Worm (Caenorhabditis elegans) whole organism, L2 larva: ENCODE measurements around the gene alh-1.
"Not testable (repeated sequence)": the region's sequence is repeated elsewhere in the genome, so short reads cannot be mapped to it uniquely, and the experiment has no call there.

Experiments
- C34F6.9 ChIP-seq: fragments of 150-350 bp; optimal IDR thresholded peaks from 2 replicates; lab custom pipeline; 2014; ENCODE audit warnings: missing biosample characterization, missing genetic modification characterization
- F13H6.1 ChIP-seq: sonication (generic microtip); optimal IDR thresholded peaks from 2 replicates; lab custom pipeline; 2016; ENCODE audit warnings: missing genetic modification characterization, missing compliant biosample characterization
- Y55F3AM.14 ChIP-seq: fragments of 200-800 bp; sonication (Bioruptor generic); optimal IDR thresholded peaks from 2 replicates; lab custom pipeline; 2018; ENCODE audit warnings: mild to moderate bottlenecking, missing genetic modification characterization, missing compliant biosample characterization
- ZK546.5 ChIP-seq: sonication (generic microtip); optimal IDR thresholded peaks from 2 replicates; lab custom pipeline; 2017; ENCODE audit warnings: missing biosample characterization, missing genetic modification characterization
- aly-2 ChIP-seq: fragments of 150-350 bp; optimal IDR thresholded peaks from 2 replicates; lab custom pipeline; 2014; ENCODE audit warnings: missing biosample characterization, missing genetic modification characterization
- ama-1 ChIP-seq: fragments of 150-350 bp; optimal IDR thresholded peaks from 2 replicates; lab custom pipeline; 2018; ENCODE audit warnings: inconsistent platforms
- ceh-16 ChIP-seq: fragments of 150-350 bp; optimal IDR thresholded peaks from 2 replicates; lab custom pipeline; 2014; ENCODE audit warnings: missing biosample characterization, missing genetic modification characterization
- crh-2 ChIP-seq: sonication (generic microtip); optimal IDR thresholded peaks from 2 replicates; lab custom pipeline; 2017; ENCODE audit warnings: missing biosample characterization, missing genetic modification characterization
- egl-27 ChIP-seq: sonication (generic microtip); optimal IDR thresholded peaks from 3 replicates; lab custom pipeline; 2017; ENCODE audit warnings: missing biosample characterization, missing genetic modification reagents, missing genetic modification characterization
- elt-3 ChIP-seq: sonication (generic microtip); optimal IDR thresholded peaks from 2 replicates; lab custom pipeline; 2017; ENCODE audit warnings: missing biosample characterization, missing genetic modification characterization
- fos-1 ChIP-seq: fragments of 150-350 bp; optimal IDR thresholded peaks from 2 replicates; lab custom pipeline; 2014; ENCODE audit warnings: missing biosample characterization, missing genetic modification characterization
- gmeb-1 ChIP-seq: fragments of 150-350 bp; optimal IDR thresholded peaks from 2 replicates; lab custom pipeline; 2014; ENCODE audit warnings: missing biosample characterization, missing genetic modification characterization
- lin-11 ChIP-seq: fragments of 150-350 bp; sonication (generic microtip); optimal IDR thresholded peaks from 2 replicates; lab custom pipeline; 2014; ENCODE audit warnings: missing biosample characterization, missing genetic modification characterization, inconsistent platforms, mixed read lengths
- lin-13 ChIP-seq: fragments of 150-350 bp; optimal IDR thresholded peaks from 2 replicates; lab custom pipeline; 2014; ENCODE audit warnings: missing biosample characterization, missing genetic modification reagents, missing genetic modification characterization
- lsy-2 ChIP-seq, 2 experiments: fragments of 150-350 bp in 1 of 2; sonication (generic microtip) in 1 of 2; optimal IDR thresholded peaks; 2 replicates each; lab custom pipeline; 2014 to 2017; ENCODE audit warnings: missing biosample characterization in 2 of 2, missing genetic modification characterization in 2 of 2
- mab-5 ChIP-seq: fragments of 150-350 bp; optimal IDR thresholded peaks from 2 replicates; lab custom pipeline; 2014; ENCODE audit warnings: missing biosample characterization, missing genetic modification characterization
- mdl-1 ChIP-seq, 2 experiments: fragments of 150-350 bp in 1 of 2; sonication (generic microtip) in 1 of 2; optimal IDR thresholded peaks; 2 replicates each; lab custom pipeline; 2017; ENCODE audit warnings: missing biosample characterization in 2 of 2, missing genetic modification characterization in 2 of 2
- nhr-10 ChIP-seq: sonication (generic microtip); optimal IDR thresholded peaks from 2 replicates; lab custom pipeline; 2017; ENCODE audit warnings: missing biosample characterization, missing genetic modification characterization
- nhr-12 ChIP-seq: fragments of 150-350 bp; optimal IDR thresholded peaks from 2 replicates; lab custom pipeline; 2014; ENCODE audit warnings: missing biosample characterization, missing genetic modification characterization
- nhr-129 ChIP-seq: fragments of 150-350 bp; optimal IDR thresholded peaks from 2 replicates; lab custom pipeline; 2014; ENCODE audit warnings: missing biosample characterization, missing genetic modification characterization
- nhr-21 ChIP-seq: fragments of 150-350 bp; optimal IDR thresholded peaks from 2 replicates; lab custom pipeline; 2014; ENCODE audit warnings: missing biosample characterization, missing genetic modification characterization
- nhr-23 ChIP-seq: fragments of 150-350 bp; optimal IDR thresholded peaks from 2 replicates; lab custom pipeline; 2014; ENCODE audit warnings: missing biosample characterization, missing genetic modification reagents, missing genetic modification characterization
- nhr-237 ChIP-seq: fragments of 150-350 bp; optimal IDR thresholded peaks from 2 replicates; lab custom pipeline; 2014; ENCODE audit warnings: missing biosample characterization, missing genetic modification characterization
- nhr-25 ChIP-seq: fragments of 150-350 bp; sonication (generic microtip); optimal IDR thresholded peaks from 3 replicates; lab custom pipeline; 2014; ENCODE audit warnings: missing biosample characterization, missing genetic modification characterization
- nhr-77 ChIP-seq: fragments of 150-350 bp; optimal IDR thresholded peaks from 2 replicates; lab custom pipeline; 2014; ENCODE audit warnings: missing biosample characterization, missing genetic modification characterization
- sem-4 ChIP-seq: fragments of 150-350 bp; optimal IDR thresholded peaks from 2 replicates; lab custom pipeline; 2014; ENCODE audit warnings: missing biosample characterization, missing genetic modification reagents, missing genetic modification characterization
- skn-1 ChIP-seq: sonication (generic microtip); optimal IDR thresholded peaks from 2 replicates; lab custom pipeline; 2017; ENCODE audit warnings: missing biosample characterization, missing genetic modification characterization
- sma-3 ChIP-seq: sonication (generic microtip); optimal IDR thresholded peaks from 2 replicates; lab custom pipeline; 2016; ENCODE audit warnings: missing genetic modification reagents, missing genetic modification characterization, missing compliant biosample characterization
- sma-9 ChIP-seq, 2 experiments: fragments of 150-350 bp in 1 of 2; sonication (generic microtip) in 1 of 2; optimal IDR thresholded peaks; 2 replicates each; lab custom pipeline; 2014 to 2016; ENCODE audit warnings: missing genetic modification characterization in 2 of 2, mild to moderate bottlenecking in 1 of 2, missing biosample characterization in 1 of 2, missing compliant biosample characterization in 1 of 2, missing genetic modification reagents in 1 of 2, moderate library complexity in 1 of 2
- snpc-4 ChIP-seq: fragments of 150-350 bp; optimal IDR thresholded peaks from 2 replicates; lab custom pipeline; 2014; ENCODE audit warnings: missing biosample characterization, missing genetic modification characterization
- unc-39 ChIP-seq: fragments of 150-350 bp; optimal IDR thresholded peaks from 2 replicates; lab custom pipeline; 2014; ENCODE audit warnings: missing biosample characterization, missing genetic modification characterization
- unc-55 ChIP-seq: fragments of 150-350 bp; sonication (generic microtip); optimal IDR thresholded peaks from 3 replicates; lab custom pipeline; 2014; ENCODE audit warnings: missing biosample characterization, missing genetic modification reagents, missing genetic modification characterization
- unc-62 ChIP-seq: fragments of 150-350 bp; optimal IDR thresholded peaks from 2 replicates; lab custom pipeline; 2014; ENCODE audit warnings: missing biosample characterization, missing genetic modification reagents, missing genetic modification characterization
- ztf-1 ChIP-seq: fragments of 200-800 bp; sonication (Bioruptor generic); conservative IDR thresholded peaks from 2 replicates; pipeline ENCODE4 v1.3.6; 2022; ENCODE audit warnings: missing genetic modification characterization, missing compliant biosample characterization
- ztf-11 ChIP-seq: sonication (generic microtip); optimal IDR thresholded peaks from 2 replicates; lab custom pipeline; 2017; ENCODE audit warnings: missing biosample characterization, missing genetic modification characterization
- ztf-4 ChIP-seq: fragments of 150-350 bp; optimal IDR thresholded peaks from 2 replicates; lab custom pipeline; 2014; ENCODE audit warnings: missing biosample characterization, missing genetic modification characterization

The alh-1 gene

DNA sequence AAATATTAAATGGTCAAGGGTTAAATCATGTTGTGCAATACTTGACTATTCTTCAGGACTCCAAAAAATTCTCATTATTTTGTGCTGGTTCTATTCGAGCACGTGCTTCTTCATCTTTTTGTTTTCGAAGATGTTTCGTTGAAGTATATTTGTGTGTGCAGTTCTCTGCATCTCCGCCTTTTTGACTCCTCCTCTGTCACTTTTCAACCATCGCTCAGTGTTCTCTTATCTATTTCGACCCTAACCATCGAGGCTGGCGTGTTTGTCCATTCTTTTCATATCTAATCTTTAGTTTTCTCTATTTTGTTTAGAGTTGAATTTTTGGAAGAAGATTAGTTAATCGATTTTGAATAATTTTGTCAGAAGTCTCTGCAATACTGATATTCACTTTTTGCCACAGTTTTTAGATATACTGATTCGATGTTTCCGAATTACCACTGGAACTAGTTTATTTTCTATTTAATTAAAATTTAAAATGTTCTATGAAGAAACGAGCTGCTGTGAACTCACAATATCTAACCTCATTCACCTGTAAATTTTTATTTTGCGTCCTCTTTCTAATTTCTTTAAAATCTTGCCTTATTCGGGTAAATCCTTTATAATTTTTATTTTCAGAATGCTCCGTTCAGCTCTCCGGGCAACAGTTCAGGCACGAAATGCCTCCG lies at the start of gene alh-1:
Gene alh-1, plus strand, starts transcription at position 615 of the 665 bp plus-strand sequence.
- TF ChIP-seq nhr-25 (tag; lab: Kevin White, UChicago) (no peak), fos-1 (tag; lab: Kevin White, UChicago) (peak; percentile 69), snpc-4 (tag; lab: Kevin White, UChicago) (no peak), crh-2 (tag; lab: Kevin White, UChicago) (no peak), sma-3 (GFP tag; lab: Kevin White, UChicago) (no peak), nhr-23 (tag; lab: Kevin White, UChicago) (no peak), ztf-11 (tag; lab: Kevin White, UChicago) (no peak), gmeb-1 (tag; lab: Kevin White, UChicago) (peak; percentile 1), nhr-21 (tag; lab: Kevin White, UChicago) (no peak), ama-1 (no peak), sma-9 (GFP tag; optimal IDR thresholded peaks at IDR 0.05; lab: Kevin White, UChicago) (peak; percentile 67), sma-9 (tag; optimal IDR thresholded peaks at IDR 0.05; lab: Kevin White, UChicago) (no peak), skn-1 (tag; lab: Kevin White, UChicago) (no peak), sem-4 (no peak), nhr-129 (peak; percentile 43), F13H6.1 (tag; lab: Kevin White, UChicago) (peak; percentile 36), unc-39 (tag; lab: Kevin White, UChicago) (no peak), ceh-16 (no peak), lin-11 (tag; lab: Kevin White, UChicago) (no peak), ztf-1 (GFP tag; lab: Robert Waterston, UW) (no peak), mab-5 (no peak), elt-3 (tag; lab: Kevin White, UChicago) (no peak), ztf-4 (tag; lab: Kevin White, UChicago) (no peak), nhr-10 (tag; lab: Kevin White, UChicago) (no peak), nhr-77 (tag; lab: Kevin White, UChicago) (no peak), aly-2 (no peak), nhr-237 (tag; lab: Kevin White, UChicago) (no peak), lsy-2 (tag; optimal IDR thresholded peaks at IDR 0.05; lab: Kevin White, UChicago) (peak in 1 of 2 experiments; percentile 32)

DNA sequence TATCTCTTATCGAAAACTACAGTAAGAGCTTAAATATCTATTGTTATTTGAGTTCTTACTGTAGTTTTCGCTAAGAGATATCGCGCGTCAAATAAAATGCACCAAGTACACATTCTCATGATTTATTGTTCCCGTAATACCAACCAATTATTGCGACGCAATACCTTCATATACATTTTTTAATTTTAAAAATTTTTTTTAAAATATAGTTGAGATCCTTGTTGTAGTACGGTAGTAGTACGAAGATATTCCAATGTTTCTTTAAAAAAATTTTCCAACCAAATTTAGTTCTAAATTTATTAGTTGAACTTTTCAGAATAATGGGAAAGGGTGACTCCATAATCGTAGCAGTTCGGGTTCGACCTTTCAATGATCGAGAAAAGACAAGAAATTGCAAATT lies 46.9 kb upstream of the alh-1 start, which contains the start of gene klp-6:
Gene klp-6, plus strand, starts transcription at position 301 of the 400 bp plus-strand sequence.
- TF ChIP-seq nhr-237 (tag; lab: Kevin White, UChicago) = no peak
- TF ChIP-seq gmeb-1 (tag; lab: Kevin White, UChicago) = no peak
- no peak for TF ChIP-seq nhr-77 (tag; lab: Kevin White, UChicago)
- no peak for TF ChIP-seq unc-62
- TF ChIP-seq ztf-4 (tag; lab: Kevin White, UChicago) = no peak
- no peak for TF ChIP-seq ZK546.5
- TF ChIP-seq ztf-1 (GFP tag; lab: Robert Waterston, UW) = no peak
- no peak for TF ChIP-seq mdl-1 (tag; optimal IDR thresholded peaks at IDR 0.05; lab: Kevin White, UChicago)
- no peak for TF ChIP-seq fos-1 (tag; lab: Kevin White, UChicago)
- no peak for TF ChIP-seq nhr-12

DNA sequence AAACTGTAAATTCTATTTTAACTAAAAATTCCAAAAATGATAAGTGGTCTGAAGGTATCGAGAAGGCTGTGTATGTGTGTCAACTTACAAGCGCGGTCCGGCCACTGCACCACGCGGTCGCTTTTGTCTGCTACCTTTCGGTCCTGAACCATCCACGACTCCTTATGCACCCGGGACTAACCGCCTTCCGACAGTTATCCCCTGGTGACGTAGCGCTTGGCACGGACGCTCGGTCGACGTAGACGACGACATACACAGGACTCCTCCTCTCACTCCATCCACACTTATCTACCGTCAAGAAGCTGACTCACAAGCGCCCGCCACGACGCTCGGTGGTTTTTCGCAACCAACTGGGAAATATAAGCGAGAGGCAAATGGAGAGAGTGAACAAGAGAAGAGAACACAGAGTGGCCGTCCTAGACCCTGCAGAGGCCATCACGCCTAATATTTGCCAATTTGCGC lies 46.2 kb upstream of the alh-1 start:
- peak; percentile 7 for TF ChIP-seq mab-5
- peak; percentile 70 for TF ChIP-seq Y55F3AM.14
- TF ChIP-seq nhr-25 (tag; lab: Kevin White, UChicago) = peak; percentile 50
- TF ChIP-seq lin-11 (tag; lab: Kevin White, UChicago) = peak; percentile 49
- peak; percentile 27 for TF ChIP-seq snpc-4 (tag; lab: Kevin White, UChicago)
- peak; percentile 24 for TF ChIP-seq egl-27 (tag; lab: Kevin White, UChicago)
- TF ChIP-seq sem-4 = peak; percentile 47
- peak; percentile 77 for TF ChIP-seq nhr-21 (tag; lab: Kevin White, UChicago)
- peak; percentile 28 for TF ChIP-seq ztf-4 (tag; lab: Kevin White, UChicago)
- peak; percentile 66 to 72 for TF ChIP-seq lsy-2 (tag; optimal IDR thresholded peaks at IDR 0.05; lab: Kevin White, UChicago)
- TF ChIP-seq F13H6.1 (tag; lab: Kevin White, UChicago) = peak; percentile 89
- peak; percentile 49 for TF ChIP-seq nhr-129
- peak; percentile 75 for TF ChIP-seq sma-3 (GFP tag; lab: Kevin White, UChicago)
- peak; percentile 47 for TF ChIP-seq gmeb-1 (tag; lab: Kevin White, UChicago)
- TF ChIP-seq lin-13 = peak; percentile 76
- peak; percentile 50 for TF ChIP-seq sma-9 (GFP tag; optimal IDR thresholded peaks at IDR 0.05; lab: Kevin White, UChicago)
- TF ChIP-seq sma-9 (tag; optimal IDR thresholded peaks at IDR 0.05; lab: Kevin White, UChicago) = not testable (repeated sequence)
- TF ChIP-seq unc-55 = peak; percentile 45
- TF ChIP-seq crh-2 (tag; lab: Kevin White, UChicago) = peak; percentile 77
- peak; percentile 88 for TF ChIP-seq fos-1 (tag; lab: Kevin White, UChicago)
- TF ChIP-seq C34F6.9 = peak; percentile 30
- TF ChIP-seq mdl-1 (tag; optimal IDR thresholded peaks at IDR 0.05; lab: Kevin White, UChicago) = peak in 1 of 2 experiments; percentile 43
- TF ChIP-seq, all 48 proteins: peak for 21; not testable (repeated sequence) for 27
